Worm (Caenorhabditis elegans): ENCODE results near the gene W06G6.20.

Gene W06G6.20

ce11 chrV:16603102-16603501 lies 45.1 kb downstream of the W06G6.20 start, which contains the start of gene T03E6.8:
TSS of gene T03E6.8 (minus strand) at chrV:16603202.
- TF ChIP-seq nhr-2 (tag; optimal IDR thresholded peaks at IDR 0.05) (no peak), zip-8 (tag; optimal IDR thresholded peaks at IDR 0.05) (no peak), ceh-39 (tag; optimal IDR thresholded peaks at IDR 0.05) (no peak), nhr-12 (tag; optimal IDR thresholded peaks at IDR 0.05) (no peak), cnd-1 (tag; optimal IDR thresholded peaks at IDR 0.05) (no peak), nhr-76 (tag; optimal IDR thresholded peaks at IDR 0.05) (no peak), drap-1 (GFP tag; optimal IDR thresholded peaks at IDR 0.05) (no peak), mls-2 (tag; optimal IDR thresholded peaks at IDR 0.05) (no peak), tbx-8 (GFP tag; optimal IDR thresholded peaks at IDR 0.05) (no peak), pha-4 (tag; optimal IDR thresholded peaks at IDR 0.05) (no peak), sem-2 (GFP tag; optimal IDR thresholded peaks at IDR 0.05) (no peak), unc-39 (tag; optimal IDR thresholded peaks at IDR 0.05) (no peak), M03D4.4 (tag; optimal IDR thresholded peaks at IDR 0.05) (no peak)

ce11 chrV:16600623-16601022 lies 47.5 kb downstream of the W06G6.20 start, which contains the start of gene T03E6.9:
TSS of gene T03E6.9 (minus strand) at chrV:16600723.
- TF ChIP-seq tbx-8 (GFP tag; optimal IDR thresholded peaks at IDR 0.05) (no peak), mab-5 (tag; optimal IDR thresholded peaks at IDR 0.05) (no peak), elt-3 (tag; optimal IDR thresholded peaks at IDR 0.05) (no peak), zip-8 (tag; optimal IDR thresholded peaks at IDR 0.05) (no peak)

- TF ChIP-seq unc-62 (GFP tag; optimal IDR thresholded peaks at IDR 0.05) (no peak), nhr-237 (tag; optimal IDR thresholded peaks at IDR 0.05) (no peak), drap-1 (GFP tag; optimal IDR thresholded peaks at IDR 0.05) (no peak), nhr-28 (tag; optimal IDR thresholded peaks at IDR 0.05) (no peak), mls-2 (tag; optimal IDR thresholded peaks at IDR 0.05) (no peak), lsy-2 (tag; optimal IDR thresholded peaks at IDR 0.05) (no peak), ceh-39 (tag; optimal IDR thresholded peaks at IDR 0.05) (no peak), flh-1 (GFP tag; optimal IDR thresholded peaks at IDR 0.05) (no peak), zip-8 (tag; optimal IDR thresholded peaks at IDR 0.05) (no peak), blmp-1 (tag; optimal IDR thresholded peaks at IDR 0.05) (no peak), M03D4.4 (tag; optimal IDR thresholded peaks at IDR 0.05) (no peak), tbx-8 (GFP tag; optimal IDR thresholded peaks at IDR 0.05) (no peak)
Measured at ce11 chrV:16599835-16600234, 48.3 kb downstream of the W06G6.20 start.

ce11 chrV:16598437-16598836 lies 49.7 kb downstream of the W06G6.20 start:
- TF ChIP-seq unc-120 (tag; optimal IDR thresholded peaks at IDR 0.05; ENCODE audit: poor library complexity, severe bottlenecking) (peak; percentile 13), flh-1 (GFP tag; optimal IDR thresholded peaks at IDR 0.05) (no peak), mls-2 (tag; optimal IDR thresholded peaks at IDR 0.05) (no peak), hlh-1 (tag; optimal IDR thresholded peaks at IDR 0.05) (peak; percentile 22), unc-62 (GFP tag; optimal IDR thresholded peaks at IDR 0.05) (peak; percentile 33)
